Worm (Caenorhabditis elegans): ENCODE measurements around the gene ZK593.2.

DNA sequence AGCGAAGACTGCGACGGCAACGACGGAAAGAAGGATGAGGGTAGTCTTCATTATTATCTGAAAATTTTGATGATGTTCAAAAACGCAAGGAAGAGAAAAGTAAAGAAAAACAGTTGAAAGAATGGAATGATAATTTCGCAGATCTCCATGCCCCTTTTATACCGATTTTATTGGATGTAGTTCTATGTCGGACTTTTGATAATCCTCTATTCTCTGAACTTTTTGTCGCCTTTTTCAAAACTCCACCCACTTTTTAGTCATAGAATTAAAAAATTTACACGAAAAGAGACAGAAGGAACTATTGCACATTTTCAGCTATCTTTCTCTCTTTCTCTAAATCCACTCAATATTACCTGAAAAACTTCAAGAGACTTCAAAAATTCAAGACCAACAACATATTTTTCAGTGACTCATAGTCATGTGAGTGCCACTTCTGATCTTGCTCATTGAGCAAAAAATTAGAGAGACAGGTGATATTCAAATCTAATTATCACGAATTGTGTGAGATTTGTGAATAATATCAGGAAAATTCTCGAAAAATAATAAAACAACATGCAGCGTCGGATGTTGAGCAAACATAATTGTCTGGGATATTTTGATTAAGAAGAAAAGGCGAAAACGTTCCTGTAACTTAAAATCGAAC lies 23.2 kb upstream of the ZK593.2 start, which contains the start of gene F13E9.15:
- no peak for TF ChIP-seq ama-1 (optimal IDR thresholded peaks at IDR 0.05)
- no peak for TF ChIP-seq tbx-2 (tag; optimal IDR thresholded peaks at IDR 0.05)
- TF ChIP-seq nhr-11 (tag; optimal IDR thresholded peaks at IDR 0.05): no peak
- no peak for TF ChIP-seq unc-62 (GFP tag; optimal IDR thresholded peaks at IDR 0.05)
- no peak for TF ChIP-seq zag-1 (tag; optimal IDR thresholded peaks at IDR 0.05)
- TF ChIP-seq lin-39 (tag; optimal IDR thresholded peaks at IDR 0.05): no peak
- TF ChIP-seq R02D3.7 (tag; optimal IDR thresholded peaks at IDR 0.05): no peak
- no peak for TF ChIP-seq ceh-9 (tag; optimal IDR thresholded peaks at IDR 0.05)
- no peak for TF ChIP-seq ceh-16 (tag; optimal IDR thresholded peaks at IDR 0.05)

Measured in whole organism, L3 larva.